Fruit fly (Drosophila melanogaster): ENCODE results near the gene Tom20.

- no peak for TF ChIP-seq CG8478 (optimal IDR thresholded peaks at IDR 0.05)
- no peak for TF ChIP-seq CTCF (optimal IDR thresholded peaks at IDR 0.05)
Observed at dm6 chr3L:19953612-19954011, 46.8 kb upstream of the Tom20 start, which contains the start of gene CG42655.
